Fruit fly (Drosophila melanogaster) whole organism, embryonic: ENCODE measurements around the gene temp.
A peak's percentile ranks its signal among the peaks of the same experiment; 100 is the strongest.

Experiments
- Adf1 ChIP-seq: fragments of 200-800 bp; sonication (Bioruptor generic); IDR thresholded peaks from 2 replicates; pipeline ENCODE4 v1.3.6; 2022; ENCODE audit warnings: missing biosample characterization, missing genetic modification characterization
- Atf-2 ChIP-seq: fragments of 200-800 bp; sonication (Bioruptor generic); optimal IDR thresholded peaks from 2 replicates; lab custom pipeline; 2016; ENCODE audit warnings: missing biosample characterization, missing genetic modification characterization
- CG10543 ChIP-seq: fragments of 200-800 bp; sonication (Bioruptor generic); optimal IDR thresholded peaks from 3 replicates; lab custom pipeline; 2017; ENCODE audit warnings: missing biosample characterization, mild to moderate bottlenecking, missing genetic modification characterization, moderate library complexity
- CG11398 ChIP-seq: fragments of 200-800 bp; sonication (Bioruptor generic); optimal IDR thresholded peaks from 2 replicates; lab custom pipeline; 2016; ENCODE audit warnings: missing biosample characterization, missing genetic modification characterization
- CG13775 ChIP-seq: fragments of 200-800 bp; sonication (Bioruptor generic); optimal IDR thresholded peaks from 3 replicates; lab custom pipeline; 2017; ENCODE audit warnings: missing biosample characterization, mild to moderate bottlenecking, missing genetic modification characterization
- CG1602 ChIP-seq: fragments of 200-800 bp; sonication (Bioruptor generic); optimal IDR thresholded peaks from 3 replicates; lab custom pipeline; 2016; ENCODE audit warnings: missing biosample characterization, missing genetic modification characterization
- CG16815 ChIP-seq: fragments of 200-800 bp; sonication (Bioruptor generic); optimal IDR thresholded peaks from 3 replicates; lab custom pipeline; 2017; ENCODE audit warnings: missing biosample characterization, mild to moderate bottlenecking, missing genetic modification characterization
- CG17186 ChIP-seq: fragments of 200-800 bp; sonication (Bioruptor generic); optimal IDR thresholded peaks from 3 replicates; lab custom pipeline; 2017; ENCODE audit warnings: missing biosample characterization, missing genetic modification reagents, missing genetic modification characterization
- CG17568 ChIP-seq: fragments of 200-800 bp; sonication (Bioruptor generic); optimal IDR thresholded peaks from 2 replicates; lab custom pipeline; 2018; ENCODE audit warnings: missing biosample characterization, mild to moderate bottlenecking, missing genetic modification characterization, moderate library complexity
- CG2116 ChIP-seq: fragments of 200-800 bp; sonication (Bioruptor generic); optimal IDR thresholded peaks from 3 replicates; lab custom pipeline; 2018; ENCODE audit warnings: missing biosample characterization, mild to moderate bottlenecking, missing genetic modification characterization
- CG2202 ChIP-seq: fragments of 200-800 bp; sonication (Bioruptor generic); optimal IDR thresholded peaks from 2 replicates; lab custom pipeline; 2018; ENCODE audit warnings: missing biosample characterization, mild to moderate bottlenecking, missing genetic modification characterization
- CG30020 ChIP-seq: fragments of 200-800 bp; optimal IDR thresholded peaks from 2 replicates; lab custom pipeline; 2019; ENCODE audit warnings: missing biosample characterization, mild to moderate bottlenecking, missing genetic modification characterization, moderate library complexity
- CG31224 ChIP-seq: fragments of 200-800 bp; sonication (Bioruptor generic); IDR thresholded peaks from 2 replicates; pipeline ENCODE4 v1.3.6; 2022; ENCODE audit warnings: missing biosample characterization, missing genetic modification characterization
- CG31365 ChIP-seq: fragments of 200-800 bp; sonication (Bioruptor generic); optimal IDR thresholded peaks from 2 replicates; lab custom pipeline; 2018; ENCODE audit warnings: missing biosample characterization, mild to moderate bottlenecking, missing genetic modification characterization
- CG32767 ChIP-seq: fragments of 200-800 bp; sonication (Bioruptor generic); IDR thresholded peaks from 2 replicates; pipeline ENCODE4 v1.3.6; 2022; ENCODE audit warnings: missing biosample characterization, missing genetic modification characterization
- CG4328 ChIP-seq: fragments of 200-800 bp; sonication (Bioruptor generic); optimal IDR thresholded peaks from 3 replicates; lab custom pipeline; 2017; ENCODE audit warnings: missing biosample characterization, missing genetic modification reagents, missing genetic modification characterization
- D ChIP-seq, 2 experiments: fragments of 200-800 bp in 1 of 2; fragments of >200 bp in 1 of 2; sonication (Bioruptor generic) in 1 of 2; optimal IDR thresholded peaks; 2 replicates in 1 of 2; 3 replicates in 1 of 2; lab custom pipeline; 2017; ENCODE audit warnings: mild to moderate bottlenecking in 1 of 2, missing biosample characterization in 1 of 2, missing genetic modification characterization in 1 of 2, missing genetic modification reagents in 1 of 2
- Dbx ChIP-seq: fragments of 200-800 bp; sonication (Bioruptor generic); IDR thresholded peaks from 3 replicates; pipeline ENCODE4 v1.3.6; 2022; ENCODE audit warnings: missing biosample characterization, missing genetic modification characterization
- Dref ChIP-seq: fragments of 200-800 bp; sonication (Bioruptor generic); IDR thresholded peaks from 2 replicates; pipeline ENCODE4 v1.3.6; 2022; ENCODE audit warnings: missing biosample characterization, missing genetic modification characterization
- E2f1 ChIP-seq: fragments of 200-800 bp; sonication (Bioruptor generic); IDR thresholded peaks from 2 replicates; pipeline ENCODE4 v1.3.6; 2022; ENCODE audit warnings: missing biosample characterization, missing genetic modification characterization
- Ets65A ChIP-seq: fragments of 200-800 bp; sonication (Bioruptor generic); peaks from one replicate; lab custom pipeline; 2016; ENCODE audit warnings: missing biosample characterization, missing genetic modification characterization
- HLH4C ChIP-seq: fragments of 200-800 bp; sonication (Bioruptor generic); IDR thresholded peaks from 3 replicates; pipeline ENCODE4 v1.3.6; 2022; ENCODE audit warnings: missing biosample characterization, missing genetic modification characterization; ENCODE audit not compliant: partially characterized antibody
- HLH54F ChIP-seq: fragments of 200-800 bp; sonication (Bioruptor generic); optimal IDR thresholded peaks from 3 replicates; lab custom pipeline; 2016; ENCODE audit warnings: missing biosample characterization, missing genetic modification characterization
- Hand ChIP-seq: fragments of 200-800 bp; sonication (Bioruptor generic); optimal IDR thresholded peaks from 2 replicates; lab custom pipeline; 2017; ENCODE audit warnings: mild to moderate bottlenecking, missing biosample characterization, missing genetic modification reagents, missing genetic modification characterization
- Hr3 ChIP-seq: fragments of 200-800 bp; sonication (Bioruptor generic); optimal IDR thresholded peaks from 3 replicates; lab custom pipeline; 2016; ENCODE audit warnings: missing biosample characterization, missing genetic modification characterization
- Jarid2 ChIP-seq: fragments of 200-800 bp; sonication (Bioruptor generic); optimal IDR thresholded peaks from 3 replicates; lab custom pipeline; 2017; ENCODE audit warnings: mild to moderate bottlenecking, missing biosample characterization, missing genetic modification reagents, missing genetic modification characterization
- Lim3 ChIP-seq: fragments of 200-800 bp; sonication (Bioruptor generic); IDR thresholded peaks from 2 replicates; pipeline ENCODE4 v1.3.6; 2022; ENCODE audit warnings: missing biosample characterization, missing genetic modification characterization
- Mrtf ChIP-seq: fragments of 200-800 bp; sonication (Bioruptor generic); IDR thresholded peaks from 3 replicates; pipeline ENCODE4 v1.3.6; 2022; ENCODE audit warnings: missing biosample characterization, missing genetic modification characterization
- NC2β ChIP-seq: fragments of 200-800 bp; sonication (Bioruptor generic); optimal IDR thresholded peaks from 2 replicates; lab custom pipeline; 2016; ENCODE audit warnings: missing biosample characterization, missing genetic modification characterization
- NFAT ChIP-seq: fragments of 200-800 bp; sonication (Bioruptor generic); IDR thresholded peaks from 2 replicates; pipeline ENCODE4 v1.3.6; 2022; ENCODE audit warnings: missing biosample characterization, missing genetic modification characterization
- NK7.1 ChIP-seq: fragments of 200-800 bp; sonication (Bioruptor generic); optimal IDR thresholded peaks from 3 replicates; lab custom pipeline; 2016; ENCODE audit warnings: missing biosample characterization, missing genetic modification characterization
- Nf-YB ChIP-seq: fragments of 200-800 bp; sonication (Bioruptor generic); optimal IDR thresholded peaks from 3 replicates; lab custom pipeline; 2019; ENCODE audit warnings: missing biosample characterization, mild to moderate bottlenecking, missing genetic modification characterization, moderate library complexity
- Rx ChIP-seq: fragments of 200-800 bp; sonication (Bioruptor generic); IDR thresholded peaks from 2 replicates; pipeline ENCODE4 v1.3.6; 2022; ENCODE audit warnings: missing biosample characterization, missing genetic modification characterization
- Sox102F ChIP-seq: fragments of 200-800 bp; sonication (Bioruptor generic); optimal IDR thresholded peaks from 2 replicates; lab custom pipeline; 2018; ENCODE audit warnings: missing biosample characterization, mild to moderate bottlenecking, missing genetic modification characterization, moderate library complexity
- Spps ChIP-seq: fragments of 200-800 bp; sonication (Bioruptor generic); optimal IDR thresholded peaks from 2 replicates; lab custom pipeline; 2018; ENCODE audit warnings: missing biosample characterization, mild to moderate bottlenecking, missing genetic modification characterization
- Trl ChIP-seq, 3 experiments: fragments of >200 bp in 2 of 3; fragments of 200-800 bp in 1 of 3; sonication (Bioruptor generic) in 1 of 3; optimal IDR thresholded peaks; 2 replicates in 1 of 3; 3 replicates in 2 of 3; lab custom pipeline; 2016 to 2017; ENCODE audit warnings: missing biosample characterization in 1 of 3, missing genetic modification characterization in 1 of 3
- Vsx1 ChIP-seq: fragments of 200-800 bp; sonication (Bioruptor generic); optimal IDR thresholded peaks from 2 replicates; lab custom pipeline; 2017; ENCODE audit warnings: missing biosample characterization, mild to moderate bottlenecking, missing genetic modification characterization, missing genetic modification reagents
- chinmo ChIP-seq: fragments of 200-800 bp; sonication (Bioruptor generic); IDR thresholded peaks from 4 replicates; pipeline ENCODE4 v1.3.6; 2022; ENCODE audit warnings: missing biosample characterization, missing genetic modification characterization; ENCODE audit not compliant: partially characterized antibody
- dimm ChIP-seq: fragments of 200-800 bp; sonication (Bioruptor generic); IDR thresholded peaks from 2 replicates; pipeline ENCODE4 v1.3.6; 2022; ENCODE audit warnings: missing biosample characterization, missing genetic modification characterization
- ewg ChIP-seq: fragments of 200-800 bp; sonication (Bioruptor generic); optimal IDR thresholded peaks from 3 replicates; lab custom pipeline; 2017; ENCODE audit warnings: mild to moderate bottlenecking, missing biosample characterization, missing genetic modification reagents, missing genetic modification characterization
- ham ChIP-seq: fragments of 200-800 bp; sonication (Bioruptor generic); IDR thresholded peaks from 2 replicates; pipeline ENCODE4 v1.3.6; 2022; ENCODE audit warnings: missing biosample characterization, missing genetic modification characterization
- jing ChIP-seq: fragments of 200-800 bp; sonication (Bioruptor generic); optimal IDR thresholded peaks from 2 replicates; lab custom pipeline; 2018; ENCODE audit warnings: missing biosample characterization, mild to moderate bottlenecking, missing genetic modification characterization
- lbe ChIP-seq: fragments of 200-800 bp; sonication (Bioruptor generic); optimal IDR thresholded peaks from 2 replicates; lab custom pipeline; 2016; ENCODE audit warnings: missing biosample characterization, mild to moderate bottlenecking, missing genetic modification characterization
- stwl ChIP-seq: fragments of 200-800 bp; sonication (Bioruptor generic); optimal IDR thresholded peaks from 3 replicates; lab custom pipeline; 2018; ENCODE audit warnings: missing biosample characterization, mild to moderate bottlenecking, missing genetic modification characterization, moderate library complexity
- trh ChIP-seq: fragments of 200-800 bp; sonication (Bioruptor generic); optimal IDR thresholded peaks from 2 replicates; lab custom pipeline; 2016; ENCODE audit warnings: missing biosample characterization, missing genetic modification characterization
- wek ChIP-seq: fragments of 200-800 bp; sonication (Bioruptor generic); optimal IDR thresholded peaks from 3 replicates; lab custom pipeline; 2018; ENCODE audit warnings: missing biosample characterization, mild to moderate bottlenecking, missing genetic modification characterization, moderate library complexity
- wor ChIP-seq: fragments of 200-800 bp; sonication (Bioruptor generic); IDR thresholded peaks from 2 replicates; pipeline ENCODE4 v1.3.6; 2022; ENCODE audit warnings: missing biosample characterization, missing genetic modification characterization
- z ChIP-seq: fragments of 200-800 bp; sonication (Bioruptor generic); IDR thresholded peaks from 3 replicates; pipeline ENCODE4 v1.3.6; 2022; ENCODE audit warnings: missing biosample characterization, missing genetic modification characterization
- zen ChIP-seq: fragments of 200-800 bp; sonication (Bioruptor generic); optimal IDR thresholded peaks from 3 replicates; lab custom pipeline; 2018; ENCODE audit warnings: missing biosample characterization, mild to moderate bottlenecking, missing genetic modification characterization, moderate library complexity

Gene temp

dm6 chrX:2298708-2299370 is 36.5 kb upstream of the temp start (continued):
- TF ChIP-seq NC2β (GFP tag; lab: Kevin White, UChicago) (peak; percentile 84), Ets65A (GFP tag; lab: Kevin White, UChicago) (peak; percentile 92), stwl (tag; lab: Kevin White, UChicago) (peak; percentile 45), zen (tag; lab: Kevin White, UChicago) (peak; percentile 89), CG31365 (tag; lab: Kevin White, UChicago) (peak; percentile 34), ham (GFP tag; lab: Robert Waterston, UW) (no peak), CG17568 (GFP tag; lab: Kevin White, UChicago) (peak; percentile 74), CG30020 (peak; percentile 56), Trl (optimal IDR thresholded peaks at IDR 0.05; lab: Kevin White, UChicago) (no peak), Trl (GFP tag; optimal IDR thresholded peaks at IDR 0.05; lab: Kevin White, UChicago) (peak; percentile 85), lbe (peak; percentile 91), wek (GFP tag; lab: Kevin White, UChicago) (peak; percentile 73), CG32767 (peak; percentile 83), CG31224 (no peak), E2f1 (GFP tag; lab: Robert Waterston, UW) (peak; percentile 72), Mrtf (GFP tag; lab: Robert Waterston, UW) (peak; percentile 60; the same call in 2 of the 3 replicates), jing (GFP tag; lab: Kevin White, UChicago) (peak; percentile 67), trh (no peak), CG4328 (GFP tag; lab: Kevin White, UChicago) (no peak), HLH4C (GFP tag; lab: Robert Waterston, UW) (no peak), CG17186 (peak; percentile 68), Spps (tag; lab: Kevin White, UChicago) (peak; percentile 85), chinmo (GFP tag; lab: Robert Waterston, UW) (no peak), Jarid2 (peak; percentile 40), NK7.1 (GFP tag; lab: Kevin White, UChicago) (peak; percentile 10), z (GFP tag; lab: Robert Waterston, UW) (peak; percentile 49; the same call in 1 of the 3 replicates), Rx (GFP tag; lab: Robert Waterston, UW) (peak; percentile 82), CG11398 (GFP tag; lab: Kevin White, UChicago) (peak; percentile 71), NFAT (GFP tag; lab: Robert Waterston, UW) (0 out of 2 replicates have a peak, but pooled peaks have one; percentile 41), Sox102F (GFP tag; lab: Kevin White, UChicago) (peak; percentile 87), Lim3 (no peak), CG1602 (peak; percentile 83), D (optimal IDR thresholded peaks at IDR 0.05; lab: Kevin White, UChicago) (peak; percentile 7), D (GFP tag; optimal IDR thresholded peaks at IDR 0.05; lab: Kevin White, UChicago) (peak; percentile 81), CG16815 (peak; percentile 53), Atf-2 (peak; percentile 70), ewg (GFP tag; lab: Kevin White, UChicago) (peak; percentile 78), Dref (GFP tag; lab: Robert Waterston, UW) (no peak), CG13775 (GFP tag; lab: Kevin White, UChicago) (peak; percentile 70), CG10543 (no peak), Hr3 (GFP tag; lab: Kevin White, UChicago) (peak; percentile 57), Adf1 (no peak), Nf-YB (GFP tag; lab: Kevin White, UChicago) (peak; percentile 75), wor (GFP tag; lab: Robert Waterston, UW) (peak; percentile 68), dimm (GFP tag; lab: Robert Waterston, UW) (peak; percentile 58; the same call in 1 of the 2 replicates), Vsx1 (GFP tag; lab: Kevin White, UChicago) (peak; percentile 1), CG2116 (GFP tag; lab: Kevin White, UChicago) (peak; percentile 28), CG2202 (peak; percentile 87), Dbx (GFP tag; lab: Robert Waterston, UW) (no peak), HLH54F (peak; percentile 54), Hand (GFP tag; lab: Kevin White, UChicago) (no peak)
